Worm (Caenorhabditis elegans): ENCODE data around the gene B0336.13.
A peak's percentile ranks its signal among the peaks of the same experiment; 100 is the strongest.

Gene B0336.13

ce11 chrIII:5706077-5706627, 12.3 kb downstream of the B0336.13 start, which contains the start of gene rpl-23:
Gene rpl-23, minus strand, starts transcription at chrIII:5706127.
- TF ChIP-seq flh-1 (GFP tag; optimal IDR thresholded peaks at IDR 0.05) = no peak
- no peak for TF ChIP-seq nhr-76 (tag; optimal IDR thresholded peaks at IDR 0.05)
- TF ChIP-seq mab-5 (tag; optimal IDR thresholded peaks at IDR 0.05) = peak; percentile 85
- no peak for TF ChIP-seq ceh-83 (GFP tag; optimal IDR thresholded peaks at IDR 0.05)
- no peak for TF ChIP-seq elt-1 (tag; optimal IDR thresholded peaks at IDR 0.05; ENCODE audit: borderline replicate concordance, insufficient read depth)
- peak; percentile 33 for TF ChIP-seq mls-2 (tag; optimal IDR thresholded peaks at IDR 0.05)
- TF ChIP-seq elt-3 (tag; optimal IDR thresholded peaks at IDR 0.05) = peak; percentile 12
- no peak for TF ChIP-seq nhr-28 (tag; optimal IDR thresholded peaks at IDR 0.05)
- no peak for TF ChIP-seq zip-8 (tag; optimal IDR thresholded peaks at IDR 0.05)
- TF ChIP-seq ceh-39 (tag; optimal IDR thresholded peaks at IDR 0.05) = peak; percentile 97
- no peak for TF ChIP-seq lin-32 (GFP tag; optimal IDR thresholded peaks at IDR 0.05)
- TF ChIP-seq ces-1 (GFP tag; optimal IDR thresholded peaks at IDR 0.05) = peak; percentile 90
- no peak for TF ChIP-seq bed-3 (GFP tag; optimal IDR thresholded peaks at IDR 0.05)
- peak; percentile 93 for TF ChIP-seq pha-4 (tag; optimal IDR thresholded peaks at IDR 0.05)
- TF ChIP-seq tbx-8 (GFP tag; optimal IDR thresholded peaks at IDR 0.05) = no peak
- TF ChIP-seq ceh-43 (GFP tag; optimal IDR thresholded peaks at IDR 0.05) = no peak
- TF ChIP-seq ztf-11 (tag; optimal IDR thresholded peaks at IDR 0.05) = peak; percentile 37
- peak; percentile 92 for TF ChIP-seq lin-13 (tag; optimal IDR thresholded peaks at IDR 0.05)
- TF ChIP-seq unc-62 (GFP tag; optimal IDR thresholded peaks at IDR 0.05) = peak; percentile 66
- no peak for TF ChIP-seq nhr-12 (tag; optimal IDR thresholded peaks at IDR 0.05)
- TF ChIP-seq M03D4.4 (tag; optimal IDR thresholded peaks at IDR 0.05) = no peak
- no peak for TF ChIP-seq ham-2 (GFP tag; optimal IDR thresholded peaks at IDR 0.05)
- TF ChIP-seq unc-120 (tag; optimal IDR thresholded peaks at IDR 0.05; ENCODE audit: poor library complexity, severe bottlenecking) = peak; percentile 92
- no peak for TF ChIP-seq cnd-1 (tag; optimal IDR thresholded peaks at IDR 0.05)
- TF ChIP-seq sem-2 (GFP tag; optimal IDR thresholded peaks at IDR 0.05) = no peak
- TF ChIP-seq nhr-237 (tag; optimal IDR thresholded peaks at IDR 0.05) = peak; percentile 94
- no peak for TF ChIP-seq drap-1 (GFP tag; optimal IDR thresholded peaks at IDR 0.05)
- TF ChIP-seq nhr-2 (tag; optimal IDR thresholded peaks at IDR 0.05) = no peak
- TF ChIP-seq sptf-1 (tag; optimal IDR thresholded peaks at IDR 0.05) = peak; percentile 62
- no peak for TF ChIP-seq unc-39 (tag; optimal IDR thresholded peaks at IDR 0.05)
- peak; percentile 98 for TF ChIP-seq mep-1 (tag; optimal IDR thresholded peaks at IDR 0.05)
- TF ChIP-seq blmp-1 (tag; optimal IDR thresholded peaks at IDR 0.05) = no peak
- TF ChIP-seq hlh-1 (tag; optimal IDR thresholded peaks at IDR 0.05) = peak; percentile 90
- TF ChIP-seq lsy-2 (tag; optimal IDR thresholded peaks at IDR 0.05) = peak; percentile 89
- no peak for TF ChIP-seq snpc-4 (tag; optimal IDR thresholded peaks at IDR 0.05)

ce11 chrIII:5707546-5707945, 13.7 kb downstream of the B0336.13 start:
- TF ChIP-seq hlh-1 (tag; optimal IDR thresholded peaks at IDR 0.05) (no peak), unc-62 (GFP tag; optimal IDR thresholded peaks at IDR 0.05) (no peak)

ce11 chrIII:5708024-5708423, 14.2 kb downstream of the B0336.13 start:
- TF ChIP-seq hlh-1 (tag; optimal IDR thresholded peaks at IDR 0.05) (peak; percentile 22), unc-62 (GFP tag; optimal IDR thresholded peaks at IDR 0.05) (no peak), lin-13 (tag; optimal IDR thresholded peaks at IDR 0.05) (no peak), unc-120 (tag; optimal IDR thresholded peaks at IDR 0.05; ENCODE audit: poor library complexity, severe bottlenecking) (peak; percentile 31)

- peak; percentile 9 for TF ChIP-seq hlh-1 (tag; optimal IDR thresholded peaks at IDR 0.05)
- TF ChIP-seq unc-39 (tag; optimal IDR thresholded peaks at IDR 0.05) = no peak
These were observed 15.4 kb downstream of the B0336.13 start, which contains the start of gene hpo-28 for ce11 chrIII:5709224-5709623. Gene hpo-28, minus strand, starts transcription at chrIII:5709324.

Data from whole organism, mixed stage, embryonic.